Worm (Caenorhabditis elegans) whole organism, midembryonic: ENCODE measurements around the gene clec-149.

Source experiments
- T22C8.4 ChIP-seq: fragments of 200-800 bp; sonication (Bioruptor generic); IDR thresholded peaks from 2 replicates; pipeline ENCODE4 v1.3.6; 2022; ENCODE audit warnings: missing genetic modification characterization, missing compliant biosample characterization
- cog-1 ChIP-seq: sonication (generic microtip); optimal IDR thresholded peaks from 2 replicates; lab custom pipeline; 2016; ENCODE audit warnings: missing genetic modification characterization, missing compliant biosample characterization
- flt-1 ChIP-seq: fragments of 200-800 bp; sonication (Bioruptor generic); IDR thresholded peaks from 2 replicates; pipeline ENCODE4 v1.3.6; 2022; ENCODE audit warnings: missing genetic modification characterization, missing compliant biosample characterization
- ref-1 ChIP-seq: fragments of 200-800 bp; sonication (Bioruptor generic); conservative IDR thresholded peaks from 2 replicates; pipeline ENCODE4 v1.3.6; 2022; ENCODE audit warnings: missing genetic modification reagents, missing genetic modification characterization, missing compliant biosample characterization
- tab-1 ChIP-seq: fragments of 200-800 bp; sonication (Bioruptor generic); IDR thresholded peaks from 2 replicates; pipeline ENCODE4 v1.3.6; 2022; ENCODE audit warnings: missing genetic modification characterization, missing compliant biosample characterization
- ztf-23 ChIP-seq: fragments of 200-800 bp; sonication (Bioruptor generic); IDR thresholded peaks from 2 replicates; pipeline ENCODE4 v1.3.6; 2022; ENCODE audit warnings: missing genetic modification reagents, missing genetic modification characterization, missing compliant biosample characterization
- ztf-29 ChIP-seq: fragments of 200-800 bp; sonication (Bioruptor generic); IDR thresholded peaks from 2 replicates; pipeline ENCODE4 v1.3.6; 2022; ENCODE audit warnings: missing genetic modification reagents, missing genetic modification characterization, missing compliant biosample characterization

DNA sequence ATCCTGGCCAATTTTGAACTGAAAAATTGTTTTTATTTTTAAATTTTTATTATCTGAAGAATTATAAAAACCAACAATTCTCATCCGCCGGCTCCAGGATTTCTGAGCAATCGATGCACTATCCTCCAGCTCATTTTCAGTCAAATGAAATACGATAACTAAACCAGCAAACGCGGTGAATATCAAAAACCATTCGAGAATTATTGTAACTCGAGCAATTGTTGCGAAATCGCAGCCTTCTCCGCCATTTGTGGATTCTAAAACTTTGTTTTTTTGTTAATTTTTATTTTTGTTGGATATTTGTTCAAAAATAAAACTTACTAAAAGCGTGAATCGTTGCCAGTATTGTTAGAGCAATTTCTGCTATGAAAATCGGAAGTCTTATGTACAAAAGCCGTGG is 40.5 kb upstream of the clec-149 start:
- no peak for TF ChIP-seq ztf-29 (GFP tag; lab: Robert Waterston, UW)
- TF ChIP-seq ztf-23 = no peak
- no peak for TF ChIP-seq cog-1 (tag; lab: Kevin White, UChicago)
- no peak for TF ChIP-seq T22C8.4
- no peak for TF ChIP-seq tab-1 (GFP tag; lab: Robert Waterston, UW)
- no peak for TF ChIP-seq ref-1
- no peak for TF ChIP-seq flt-1 (GFP tag; lab: Robert Waterston, UW)
